Worm (Caenorhabditis elegans) whole organism, L3 larva: ENCODE results near the gene T20D4.15.
A peak's percentile ranks its signal among the peaks of the same experiment; 100 is the strongest.

Experiments used
- R02D3.7 ChIP-seq: fragments of 150-350 bp; optimal IDR thresholded peaks from 2 replicates; lab custom pipeline; 2014; ENCODE audit warnings: missing biosample characterization, missing genetic modification characterization
- aly-2 ChIP-seq: fragments of 150-350 bp; optimal IDR thresholded peaks from 2 replicates; lab custom pipeline; 2014; ENCODE audit warnings: missing biosample characterization, missing genetic modification characterization
- ama-1 ChIP-seq: fragments of 150-350 bp; optimal IDR thresholded peaks from 2 replicates; lab custom pipeline; 2018
- ceh-82 ChIP-seq: fragments of 150-350 bp; optimal IDR thresholded peaks from 2 replicates; lab custom pipeline; 2014; ENCODE audit warnings: missing biosample characterization, missing genetic modification characterization
- egl-27 ChIP-seq: sonication (generic microtip); optimal IDR thresholded peaks from 4 replicates; lab custom pipeline; 2017; ENCODE audit warnings: missing biosample characterization, missing genetic modification reagents, missing genetic modification characterization
- elt-3 ChIP-seq, 3 experiments: fragments of 150-350 bp in 1 of 3; sonication (generic microtip) in 2 of 3; optimal IDR thresholded peaks; 2 replicates in 2 of 3; 4 replicates in 1 of 3; lab custom pipeline; 2014 to 2017; ENCODE audit warnings: missing biosample characterization in 3 of 3, missing genetic modification characterization in 3 of 3
- eor-1 ChIP-seq, 2 experiments: fragments of 150-350 bp; optimal IDR thresholded peaks; 2 replicates each; lab custom pipeline; 2014 to 2018; ENCODE audit warnings: missing biosample characterization in 2 of 2, missing genetic modification characterization in 2 of 2
- hmg-11 ChIP-seq: sonication (generic microtip); optimal IDR thresholded peaks from 2 replicates; lab custom pipeline; 2016; ENCODE audit warnings: missing genetic modification characterization, missing compliant biosample characterization
- lin-15B ChIP-seq: fragments of 150-350 bp; optimal IDR thresholded peaks from 2 replicates; lab custom pipeline; 2014; ENCODE audit warnings: missing biosample characterization, missing genetic modification characterization
- mdl-1 ChIP-seq: fragments of 150-350 bp; optimal IDR thresholded peaks from 2 replicates; lab custom pipeline; 2014; ENCODE audit warnings: missing biosample characterization, missing genetic modification characterization
- pha-4 ChIP-seq: fragments of 150-350 bp; optimal IDR thresholded peaks from 2 replicates; lab custom pipeline; 2014; ENCODE audit warnings: missing biosample characterization, missing genetic modification reagents, missing genetic modification characterization
- skn-1 ChIP-seq: fragments of 150-350 bp; optimal IDR thresholded peaks from 2 replicates; lab custom pipeline; 2014; ENCODE audit warnings: missing biosample characterization, missing genetic modification characterization
- snpc-4 ChIP-seq: fragments of 150-350 bp; optimal IDR thresholded peaks from 2 replicates; lab custom pipeline; 2014; ENCODE audit warnings: missing biosample characterization, missing genetic modification characterization
- unc-62 ChIP-seq: fragments of 150-350 bp; sonication (generic microtip); optimal IDR thresholded peaks from 4 replicates; lab custom pipeline; 2014; ENCODE audit warnings: missing biosample characterization, missing genetic modification reagents, missing genetic modification characterization

DNA sequence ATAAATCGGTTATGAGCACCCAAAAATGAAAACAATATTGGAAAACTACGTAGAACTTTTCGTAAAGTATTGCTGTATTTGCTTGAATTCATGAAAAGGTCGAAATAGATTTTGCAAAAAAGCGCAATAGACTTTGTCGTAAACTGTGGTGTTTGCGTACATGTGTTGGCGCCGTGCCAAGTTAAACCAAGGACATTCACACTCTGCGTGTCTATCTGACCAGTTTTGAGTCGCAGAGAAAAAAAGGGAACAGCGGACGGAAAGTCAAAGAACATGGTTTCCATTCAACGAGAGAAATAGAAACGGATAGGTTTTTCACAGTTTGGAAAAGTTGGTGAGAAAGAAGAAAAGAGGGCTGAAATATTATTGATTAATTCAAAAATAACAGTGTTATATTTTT lies 3.5 kb downstream of the T20D4.15 start:
- TF ChIP-seq mdl-1 (peak; percentile 57), ama-1 (lab: Kevin White, UChicago) (no peak), pha-4 (tag; lab: Kevin White, UChicago) (no peak), aly-2 (tag; lab: Kevin White, UChicago) (no peak), R02D3.7 (tag; lab: Kevin White, UChicago) (peak; percentile 13), hmg-11 (peak; percentile 21), ceh-82 (tag; lab: Kevin White, UChicago) (no peak), elt-3 (tag; optimal IDR thresholded peaks at IDR 0.05; lab: Kevin White, UChicago) (no peak), eor-1 (tag; optimal IDR thresholded peaks at IDR 0.05; lab: Kevin White, UChicago) (no peak), snpc-4 (tag; lab: Kevin White, UChicago) (peak; percentile 69), egl-27 (tag; lab: Kevin White, UChicago) (no peak), unc-62 (GFP tag; lab: Kevin White, UChicago) (peak; percentile 26), skn-1 (tag; lab: Kevin White, UChicago) (no peak), lin-15B (tag; lab: Kevin White, UChicago) (peak; percentile 67)
